Worm (Caenorhabditis elegans): ENCODE measurements around the gene fbxa-94.

DNA sequence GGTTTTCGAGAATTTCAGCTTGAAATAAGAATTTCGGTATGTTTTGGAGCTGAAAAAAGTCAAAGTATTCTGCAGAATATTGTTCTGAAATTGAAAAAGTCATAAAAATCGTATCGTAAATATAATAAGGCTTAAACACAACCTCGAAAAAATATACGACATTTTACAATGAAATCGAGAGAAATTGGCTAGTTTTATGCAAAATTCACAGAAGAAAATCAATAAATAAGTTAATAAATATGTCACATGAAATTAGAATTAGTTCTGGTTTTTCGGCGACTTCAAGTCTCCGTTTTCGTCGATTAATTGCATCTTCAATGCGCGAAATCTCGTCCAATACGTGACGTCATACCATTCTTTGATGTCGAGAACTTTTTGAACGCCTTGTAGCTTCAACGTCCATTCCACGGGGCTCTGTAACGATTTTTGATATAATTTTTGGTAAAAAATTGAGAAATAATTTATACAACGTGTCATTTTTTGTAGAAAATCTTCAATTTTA lies 4.7 kb downstream of the fbxa-94 start, which contains the start of gene atx-3:
- no peak for TF ChIP-seq Y95B8A.8 (GFP tag; IDR thresholded peaks at IDR 0.05)
- no peak for TF ChIP-seq F22D6.2 (tag; optimal IDR thresholded peaks at IDR 0.05)
- no peak for TF ChIP-seq ets-4 (GFP tag; optimal IDR thresholded peaks at IDR 0.05)
- TF ChIP-seq F37B4.10 (GFP tag; IDR thresholded peaks at IDR 0.05): no peak
- no peak for TF ChIP-seq dpl-1 (GFP tag; optimal IDR thresholded peaks at IDR 0.05)
- TF ChIP-seq attf-5 (GFP tag; optimal IDR thresholded peaks at IDR 0.05): no peak
- TF ChIP-seq nhr-90 (tag; optimal IDR thresholded peaks at IDR 0.05): no peak
- TF ChIP-seq unc-130 (GFP tag; optimal IDR thresholded peaks at IDR 0.05): no peak
- no peak for TF ChIP-seq lin-26 (GFP tag; IDR thresholded peaks at IDR 0.05)
